Worm (Caenorhabditis elegans) whole organism, L4 larva: Measurements from ENCODE around the gene R07B7.9.

ENCODE experiments used
- F10B5.3 ChIP-seq: sonication (generic microtip); optimal IDR thresholded peaks from 2 replicates; lab custom pipeline; 2016; ENCODE audit warnings: mild to moderate bottlenecking, missing genetic modification characterization, missing compliant biosample characterization
- T20F7.1 ChIP-seq: fragments of 200-800 bp; sonication (Bioruptor generic); optimal IDR thresholded peaks from 2 replicates; lab custom pipeline; 2018; ENCODE audit warnings: mild to moderate bottlenecking, missing genetic modification characterization, missing compliant biosample characterization
- Y48G9A.11 ChIP-seq: fragments of 200-800 bp; sonication (Bioruptor generic); IDR thresholded peaks from 2 replicates; pipeline ENCODE4 v1.3.6; 2022; ENCODE audit warnings: missing genetic modification reagents, missing genetic modification characterization, missing compliant biosample characterization
- aha-1 ChIP-seq: fragments of 150-350 bp; peaks from one replicate; lab custom pipeline; 2014; ENCODE audit warnings: missing biosample characterization, missing genetic modification characterization
- daf-16 ChIP-seq, 3 experiments: sonication (generic microtip); optimal IDR thresholded peaks; 2 replicates each; lab custom pipeline; 2016 to 2017; ENCODE audit warnings: missing genetic modification characterization in 3 of 3, missing genetic modification reagents in 3 of 3, mild to moderate bottlenecking in 2 of 3, missing compliant biosample characterization in 2 of 3, missing biosample characterization in 1 of 3, moderate library complexity in 1 of 3
- hif-1 ChIP-seq, 2 experiments: sonication (generic microtip); optimal IDR thresholded peaks; 2 replicates each; lab custom pipeline; 2016 to 2017; ENCODE audit warnings: missing compliant biosample characterization in 2 of 2, missing genetic modification characterization in 2 of 2, missing genetic modification reagents in 2 of 2, missing genotype in 2 of 2, mild to moderate bottlenecking in 1 of 2
- lim-7 ChIP-seq: fragments of 200-800 bp; sonication (Bioruptor generic); IDR thresholded peaks from 2 replicates; pipeline ENCODE4 v1.3.6; 2022; ENCODE audit warnings: missing genetic modification characterization, missing compliant biosample characterization
- lsy-2 ChIP-seq, 2 experiments: fragments of 150-350 bp in 1 of 2; sonication (generic microtip) in 1 of 2; optimal IDR thresholded peaks; 2 replicates each; lab custom pipeline; 2014 to 2017; ENCODE audit warnings: missing biosample characterization in 2 of 2, missing genetic modification characterization in 2 of 2
- madf-9 ChIP-seq: fragments of 200-800 bp; sonication (Bioruptor generic); conservative IDR thresholded peaks from 2 replicates; pipeline ENCODE4 v1.3.6; 2022; ENCODE audit warnings: missing genetic modification reagents, missing genetic modification characterization, missing compliant biosample characterization
- mdl-1 ChIP-seq, 2 experiments: fragments of 150-350 bp in 1 of 2; sonication (generic microtip) in 1 of 2; optimal IDR thresholded peaks; 2 replicates each; lab custom pipeline; 2014 to 2017; ENCODE audit warnings: missing biosample characterization in 2 of 2, missing genetic modification characterization in 2 of 2
- mxl-3 ChIP-seq: fragments of 200-800 bp; sonication (Bioruptor generic); optimal IDR thresholded peaks from 2 replicates; lab custom pipeline; 2018; ENCODE audit warnings: mild to moderate bottlenecking, missing genetic modification characterization, missing compliant biosample characterization
- nhr-102 ChIP-seq: sonication (generic microtip); optimal IDR thresholded peaks from 2 replicates; lab custom pipeline; 2016; ENCODE audit warnings: mild to moderate bottlenecking, missing genetic modification characterization, moderate library complexity, missing compliant biosample characterization
- nhr-28 ChIP-seq: fragments of 150-350 bp; optimal IDR thresholded peaks from 2 replicates; lab custom pipeline; 2014; ENCODE audit warnings: missing biosample characterization, missing genetic modification characterization
- php-3 ChIP-seq: fragments of 200-800 bp; sonication (Bioruptor generic); IDR thresholded peaks from 2 replicates; pipeline ENCODE4 v1.3.6; 2022; ENCODE audit warnings: missing genetic modification reagents, missing genetic modification characterization, missing compliant biosample characterization
- saeg-2 ChIP-seq: fragments of 200-800 bp; sonication (Bioruptor generic); IDR thresholded peaks from 2 replicates; pipeline ENCODE4 v1.3.6; 2022; ENCODE audit warnings: missing genetic modification reagents, missing genetic modification characterization, missing compliant biosample characterization

R07B7.9 gene

ce11 chrV:12032060-12032459 lies 48.1 kb downstream of the R07B7.9 start, which contains the start of gene pkc-1:
TSS of gene pkc-1 (minus strand) at chrV:12032160.
- TF ChIP-seq madf-9 (no peak), F10B5.3 (tag; lab: Kevin White, UChicago) (no peak), aha-1 (tag; lab: Kevin White, UChicago) (peak; percentile 52)
- TF ChIP-seq, all 104 proteins: peak for 1

DNA sequence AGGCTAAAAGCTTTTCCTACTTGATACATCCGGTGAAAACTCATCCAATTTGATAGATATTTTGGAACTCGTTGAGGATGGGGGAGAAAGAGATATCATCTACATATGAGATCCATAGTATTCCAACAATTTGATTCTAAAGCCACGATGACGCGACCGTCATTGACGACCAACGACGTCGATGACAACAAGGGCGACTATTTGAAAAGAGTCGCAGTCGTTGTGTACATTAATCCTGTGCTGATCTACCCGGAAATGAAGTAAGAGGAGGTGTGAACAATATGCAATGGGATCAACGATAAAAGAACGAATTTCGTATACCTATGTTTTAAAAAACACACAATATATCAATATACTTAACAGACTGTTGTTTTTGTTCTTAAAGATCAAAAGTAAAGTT lies 52.0 kb downstream of the R07B7.9 start:
- TF ChIP-seq mdl-1 (tag; optimal IDR thresholded peaks at IDR 0.05; lab: Kevin White, UChicago) (no peak), saeg-2 (GFP tag; lab: Robert Waterston, UW) (no peak), hif-1 (tag; optimal IDR thresholded peaks at IDR 0.05; lab: Kevin White, UChicago) (no peak), php-3 (GFP tag; lab: Robert Waterston, UW) (no peak), nhr-102 (tag; lab: Kevin White, UChicago) (no peak), T20F7.1 (no peak), Y48G9A.11 (no peak), madf-9 (no peak), lsy-2 (tag; optimal IDR thresholded peaks at IDR 0.05; lab: Kevin White, UChicago) (no peak), lim-7 (no peak), mxl-3 (GFP tag; lab: Kevin White, UChicago) (no peak), daf-16 (GFP tag; optimal IDR thresholded peaks at IDR 0.05; lab: Kevin White, UChicago) (no peak), daf-16 (tag; optimal IDR thresholded peaks at IDR 0.05; lab: Kevin White, UChicago) (no peak), nhr-28 (no peak)
